Fruit fly (Drosophila melanogaster): ENCODE results near the gene BoYb.

The BoYb gene

DNA sequence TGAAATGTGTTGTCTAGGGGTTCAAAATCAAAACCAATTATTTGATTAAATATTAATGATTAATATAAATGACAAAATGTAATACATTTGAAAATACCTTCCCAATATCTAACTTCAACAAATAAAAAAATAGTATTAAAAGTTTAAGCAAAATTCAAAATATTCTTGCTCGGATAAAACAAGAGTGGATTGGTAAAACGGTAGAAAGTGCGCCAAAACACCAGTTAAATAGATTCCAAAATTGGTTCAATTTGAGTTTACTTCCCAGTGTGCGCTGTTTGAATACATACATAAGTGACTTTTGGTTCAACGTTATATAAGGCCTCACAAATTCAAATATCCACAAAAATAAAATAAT, 36.7 kb upstream of the BoYb start (continued):
- TF ChIP-seq MTF-1 (GFP tag; optimal IDR thresholded peaks at IDR 0.05; ENCODE audit: borderline replicate concordance): no peak
- TF ChIP-seq CG31441 (GFP tag; IDR thresholded peaks at IDR 0.05): peak; percentile 85
- TF ChIP-seq CG8924 (tag; optimal IDR thresholded peaks at IDR 0.05): peak; percentile 78
- TF ChIP-seq zfh1 (GFP tag; IDR thresholded peaks at IDR 0.05): peak; percentile 48; the same call in 1 of the 3 replicates
- no peak for TF ChIP-seq Doc3 (GFP tag; IDR thresholded peaks at IDR 0.05; ENCODE audit: partially characterized antibody)
- peak; percentile 67 for TF ChIP-seq Ssrp (tag; optimal IDR thresholded peaks at IDR 0.05)
- no peak for TF ChIP-seq kni (GFP tag; optimal IDR thresholded peaks at IDR 0.05)
- peak; percentile 67 for TF ChIP-seq D19A (tag; optimal IDR thresholded peaks at IDR 0.05)
- peak; percentile 71 for TF ChIP-seq slbo (GFP tag; IDR thresholded peaks at IDR 0.05)
- TF ChIP-seq CG10462 (GFP tag; optimal IDR thresholded peaks at IDR 0.05): peak; percentile 17
- TF ChIP-seq CG2199 (GFP tag; IDR thresholded peaks at IDR 0.05): no peak
- no peak for TF ChIP-seq luna (GFP tag; optimal IDR thresholded peaks at IDR 0.05)
- TF ChIP-seq pzg (GFP tag; optimal IDR thresholded peaks at IDR 0.05): no peak
- TF ChIP-seq schlank (tag; optimal IDR thresholded peaks at IDR 0.05): no peak
- TF ChIP-seq CG3726 (GFP tag; IDR thresholded peaks at IDR 0.05): no peak
- no peak for TF ChIP-seq dati (GFP tag; IDR thresholded peaks at IDR 0.05)
- TF ChIP-seq CG30020 (tag; optimal IDR thresholded peaks at IDR 0.05): peak; percentile 22
- TF ChIP-seq CG7963 (GFP tag; IDR thresholded peaks at IDR 0.05; ENCODE audit: partially characterized antibody): no peak
- TF ChIP-seq Xbp1 (GFP tag; optimal IDR thresholded peaks at IDR 0.05): peak; percentile 60
- no peak for TF ChIP-seq CG9876 (GFP tag; optimal IDR thresholded peaks at IDR 0.05)
- TF ChIP-seq gsb-n (tag; optimal IDR thresholded peaks at IDR 0.05): peak; percentile 68
- TF ChIP-seq CG17912 (GFP tag; optimal IDR thresholded peaks at IDR 0.05): no peak
- no peak for TF ChIP-seq fru (optimal IDR thresholded peaks at IDR 0.05)
- peak; percentile 39; the same call in 1 of the 2 replicates for TF ChIP-seq CG5953 (GFP tag; IDR thresholded peaks at IDR 0.05)
- TF ChIP-seq br (optimal IDR thresholded peaks at IDR 0.05): no peak
- TF ChIP-seq Fer3 (tag; optimal IDR thresholded peaks at IDR 0.05): peak; percentile 65
- no peak for TF ChIP-seq gro (GFP tag; optimal IDR thresholded peaks at IDR 0.05)
- TF ChIP-seq odd (GFP tag; optimal IDR thresholded peaks at IDR 0.05): peak; percentile 77
- no peak for TF ChIP-seq aop (GFP tag; IDR thresholded peaks at IDR 0.05)
- TF ChIP-seq HLH3B (GFP tag; IDR thresholded peaks at IDR 0.05): peak; percentile 71
- TF ChIP-seq CG9727 (GFP tag; optimal IDR thresholded peaks at IDR 0.05): peak; percentile 21
- no peak for TF ChIP-seq tna (GFP tag; IDR thresholded peaks at IDR 0.05; ENCODE audit: partially characterized antibody)
- TF ChIP-seq Hr3 (GFP tag; optimal IDR thresholded peaks at IDR 0.05): peak; percentile 55
- no peak for TF ChIP-seq CG18011 (GFP tag; optimal IDR thresholded peaks at IDR 0.05)
- TF ChIP-seq crp (GFP tag; optimal IDR thresholded peaks at IDR 0.05): no peak
- TF ChIP-seq HLH54F (GFP tag; optimal IDR thresholded peaks at IDR 0.05): peak; percentile 3
- peak in 1 of 2 experiments; percentile 91 for TF ChIP-seq Hr51 (GFP tag; optimal IDR thresholded peaks at IDR 0.05)
- peak; percentile 23 for TF ChIP-seq CG1233 (GFP tag; optimal IDR thresholded peaks at IDR 0.05)
- TF ChIP-seq dmrt11E (tag; optimal IDR thresholded peaks at IDR 0.05): peak; percentile 2
- peak; percentile 38 for TF ChIP-seq CG6254 (GFP tag; optimal IDR thresholded peaks at IDR 0.05)
- peak; percentile 64 for TF ChIP-seq CG2120 (GFP tag; optimal IDR thresholded peaks at IDR 0.05)
- peak; percentile 58 for TF ChIP-seq lab (GFP tag; optimal IDR thresholded peaks at IDR 0.05)
- peak; percentile 39 for TF ChIP-seq CG10543 (GFP tag; optimal IDR thresholded peaks at IDR 0.05)
- TF ChIP-seq NFAT (GFP tag; IDR thresholded peaks at IDR 0.05): peak; percentile 19; the same call in 1 of the 2 replicates
- no peak for TF ChIP-seq Dad (GFP tag; optimal IDR thresholded peaks at IDR 0.05)
- TF ChIP-seq az2 (GFP tag; optimal IDR thresholded peaks at IDR 0.05): peak; percentile 49
- TF ChIP-seq CG3281 (GFP tag; optimal IDR thresholded peaks at IDR 0.05): peak; percentile 76
- peak; percentile 80 for TF ChIP-seq row (GFP tag; IDR thresholded peaks at IDR 0.05)
- no peak for TF ChIP-seq exex (tag; optimal IDR thresholded peaks at IDR 0.05)
- no peak for TF ChIP-seq Dfd (GFP tag; optimal IDR thresholded peaks at IDR 0.05)
- peak; percentile 56; the same call in 1 of the 3 replicates for TF ChIP-seq ase (GFP tag; IDR thresholded peaks at IDR 0.05)

All from whole organism, embryonic.